Worm (Caenorhabditis elegans) whole organism, late embryonic: ENCODE data around the gene wrt-4.

ENCODE experiments used
- C08G9.2 ChIP-seq: sonication (generic microtip); optimal IDR thresholded peaks from 2 replicates; lab custom pipeline; 2016; ENCODE audit warnings: mild to moderate bottlenecking, missing genetic modification characterization, moderate library complexity, missing compliant biosample characterization
- K02D7.2 ChIP-seq: sonication (generic microtip); optimal IDR thresholded peaks from 2 replicates; lab custom pipeline; 2017; ENCODE audit warnings: mild to moderate bottlenecking, missing genetic modification characterization, missing compliant biosample characterization
- K09A11.1 ChIP-seq: sonication (generic microtip); optimal IDR thresholded peaks from 2 replicates; lab custom pipeline; 2017; ENCODE audit warnings: antibody characterized with exemption, mild to moderate bottlenecking, missing genetic modification characterization, missing compliant biosample characterization; ENCODE audit not compliant: insufficient read depth
- Y22D7AL.16 ChIP-seq: sonication (generic microtip); optimal IDR thresholded peaks from 2 replicates; lab custom pipeline; 2016; ENCODE audit warnings: missing genetic modification characterization, missing compliant biosample characterization
- ahr-1 ChIP-seq: sonication (generic microtip); optimal IDR thresholded peaks from 2 replicates; lab custom pipeline; 2016; ENCODE audit warnings: missing genetic modification characterization, missing compliant biosample characterization
- ama-1 ChIP-seq: fragments of 150-350 bp; optimal IDR thresholded peaks from 2 replicates; lab custom pipeline; 2014
- ceh-2 ChIP-seq: sonication (generic microtip); optimal IDR thresholded peaks from 2 replicates; lab custom pipeline; 2016; ENCODE audit warnings: missing genotype, missing genetic modification characterization, missing compliant biosample characterization
- ceh-22 ChIP-seq: sonication (generic microtip); optimal IDR thresholded peaks from 2 replicates; lab custom pipeline; 2017; ENCODE audit warnings: missing biosample characterization, missing genetic modification characterization
- ceh-24 ChIP-seq: sonication (generic microtip); optimal IDR thresholded peaks from 2 replicates; lab custom pipeline; 2016; ENCODE audit warnings: mild to moderate bottlenecking, missing genetic modification characterization, missing compliant biosample characterization
- ceh-30 ChIP-seq: fragments of 150-350 bp; optimal IDR thresholded peaks from 2 replicates; lab custom pipeline; 2014; ENCODE audit warnings: missing biosample characterization, missing genetic modification characterization
- ceh-31 ChIP-seq: sonication (generic microtip); optimal IDR thresholded peaks from 2 replicates; lab custom pipeline; 2016; ENCODE audit warnings: missing genetic modification characterization, missing compliant biosample characterization
- ceh-45 ChIP-seq: fragments of 200-800 bp; sonication (Bioruptor generic); IDR thresholded peaks from 2 replicates; pipeline ENCODE4 v1.3.6; 2022; ENCODE audit warnings: missing genetic modification reagents, missing genetic modification characterization, missing compliant biosample characterization
- ceh-48 ChIP-seq: sonication (generic microtip); optimal IDR thresholded peaks from 2 replicates; lab custom pipeline; 2016; ENCODE audit warnings: missing genetic modification characterization, inconsistent platforms, missing compliant biosample characterization
- ceh-9 ChIP-seq: sonication (generic microtip); optimal IDR thresholded peaks from 2 replicates; lab custom pipeline; 2016; ENCODE audit warnings: mild to moderate bottlenecking, missing genetic modification characterization, inconsistent platforms, missing compliant biosample characterization
- che-1 ChIP-seq: sonication (generic microtip); optimal IDR thresholded peaks from 2 replicates; lab custom pipeline; 2016; ENCODE audit warnings: mild to moderate bottlenecking, missing genetic modification characterization, missing compliant biosample characterization
- dve-1 ChIP-seq: sonication (generic microtip); optimal IDR thresholded peaks from 2 replicates; lab custom pipeline; 2017; ENCODE audit warnings: antibody characterized with exemption, mild to moderate bottlenecking, missing genetic modification characterization, missing compliant biosample characterization
- elt-2 ChIP-seq: sonication (generic microtip); optimal IDR thresholded peaks from 2 replicates; lab custom pipeline; 2016; ENCODE audit warnings: missing genetic modification reagents, missing genetic modification characterization, missing compliant biosample characterization
- gmeb-2 ChIP-seq: sonication (generic microtip); optimal IDR thresholded peaks from 2 replicates; lab custom pipeline; 2016; ENCODE audit warnings: missing genetic modification characterization, inconsistent platforms, missing compliant biosample characterization
- hlh-15 ChIP-seq: sonication (generic microtip); optimal IDR thresholded peaks from 2 replicates; lab custom pipeline; 2016; ENCODE audit warnings: missing genetic modification characterization, missing compliant biosample characterization
- hlh-30 ChIP-seq: sonication (generic microtip); optimal IDR thresholded peaks from 2 replicates; lab custom pipeline; 2017; ENCODE audit warnings: antibody characterized with exemption, missing genetic modification characterization, missing compliant biosample characterization; ENCODE audit not compliant: insufficient read depth
- lim-6 ChIP-seq: sonication (generic microtip); optimal IDR thresholded peaks from 2 replicates; lab custom pipeline; 2016; ENCODE audit warnings: missing genetic modification characterization, missing compliant biosample characterization
- lin-11 ChIP-seq: fragments of 200-800 bp; sonication (Bioruptor generic); optimal IDR thresholded peaks from 2 replicates; lab custom pipeline; 2018; ENCODE audit warnings: mild to moderate bottlenecking, missing genetic modification characterization, missing compliant biosample characterization
- madf-2 ChIP-seq: sonication (generic microtip); optimal IDR thresholded peaks from 2 replicates; lab custom pipeline; 2017; ENCODE audit warnings: missing genetic modification characterization, missing compliant biosample characterization
- nfya-1 ChIP-seq: sonication (generic microtip); optimal IDR thresholded peaks from 2 replicates; lab custom pipeline; 2017; ENCODE audit warnings: missing genetic modification characterization, mild to moderate bottlenecking, missing compliant biosample characterization, antibody characterized with exemption, moderate library complexity
- nhr-11 ChIP-seq: fragments of 150-350 bp; optimal IDR thresholded peaks from 2 replicates; lab custom pipeline; 2014; ENCODE audit warnings: missing biosample characterization, missing genetic modification characterization
- nhr-232 ChIP-seq: sonication (generic microtip); optimal IDR thresholded peaks from 2 replicates; lab custom pipeline; 2016; ENCODE audit warnings: missing genetic modification characterization, missing compliant biosample characterization
- npax-4 ChIP-seq: sonication (generic microtip); optimal IDR thresholded peaks from 2 replicates; lab custom pipeline; 2016; ENCODE audit warnings: missing genetic modification characterization, missing compliant biosample characterization
- odd-2 ChIP-seq: sonication (generic microtip); optimal IDR thresholded peaks from 2 replicates; lab custom pipeline; 2017; ENCODE audit warnings: antibody characterized with exemption, mild to moderate bottlenecking, missing genetic modification characterization, missing compliant biosample characterization
- pag-3 ChIP-seq: sonication (generic microtip); optimal IDR thresholded peaks from 2 replicates; lab custom pipeline; 2016; ENCODE audit warnings: missing compliant biosample characterization, missing genetic modification characterization, borderline replicate concordance
- pqm-1 ChIP-seq: sonication (generic microtip); optimal IDR thresholded peaks from 2 replicates; lab custom pipeline; 2016; ENCODE audit warnings: missing genetic modification characterization, missing compliant biosample characterization
- sdc-2 ChIP-seq: sonication (generic microtip); optimal IDR thresholded peaks from 2 replicates; lab custom pipeline; 2016; ENCODE audit warnings: missing genotype, missing genetic modification characterization, missing compliant biosample characterization
- sox-2 ChIP-seq: fragments of 200-800 bp; sonication (Bioruptor generic); IDR thresholded peaks from 2 replicates; pipeline ENCODE4 v1.3.6; 2022; ENCODE audit warnings: missing genetic modification reagents, missing genetic modification characterization, missing compliant biosample characterization
- tbx-2 ChIP-seq: sonication (generic microtip); optimal IDR thresholded peaks from 2 replicates; lab custom pipeline; 2016; ENCODE audit warnings: missing genetic modification characterization, missing compliant biosample characterization
- tbx-7 ChIP-seq: sonication (generic microtip); optimal IDR thresholded peaks from 2 replicates; lab custom pipeline; 2016; ENCODE audit warnings: missing genotype, missing genetic modification characterization, missing compliant biosample characterization
- unc-3 ChIP-seq, 2 experiments: fragments of 200-800 bp in 1 of 2; sonication (Bioruptor generic) in 1 of 2; sonication (generic microtip) in 1 of 2; conservative IDR thresholded peaks in 1 of 2; optimal IDR thresholded peaks in 1 of 2; 2 replicates each; pipeline versions ENCODE4 v1.3.6 to Lab custom; 2016 to 2022; ENCODE audit warnings: missing compliant biosample characterization in 2 of 2, missing genetic modification characterization in 2 of 2, missing genetic modification reagents in 1 of 2
- unc-42 ChIP-seq: sonication (generic microtip); optimal IDR thresholded peaks from 2 replicates; lab custom pipeline; 2016; ENCODE audit warnings: missing genotype, missing genetic modification characterization, missing compliant biosample characterization
- unc-55 ChIP-seq: sonication (generic microtip); optimal IDR thresholded peaks from 2 replicates; lab custom pipeline; 2017; ENCODE audit warnings: missing biosample characterization, missing genetic modification reagents, missing genetic modification characterization
- unc-86 ChIP-seq: sonication (generic microtip); optimal IDR thresholded peaks from 2 replicates; lab custom pipeline; 2016; ENCODE audit warnings: missing genetic modification characterization, missing compliant biosample characterization
- zip-5 ChIP-seq: sonication (generic microtip); optimal IDR thresholded peaks from 2 replicates; lab custom pipeline; 2016; ENCODE audit warnings: missing genetic modification characterization, missing compliant biosample characterization

wrt-4 gene

ce11 chrX:15740526-15740925 lies 16.5 kb downstream of the wrt-4 start, which contains the start of gene srg-64:
Gene srg-64, minus strand, starts transcription at chrX:15740626.
- TF ChIP-seq ahr-1 (tag; lab: Kevin White, UChicago) (no peak), nhr-11 (tag; lab: Kevin White, UChicago) (no peak), unc-42 (no peak), ceh-9 (tag; lab: Kevin White, UChicago) (no peak), ceh-2 (tag; lab: Kevin White, UChicago) (no peak), madf-2 (tag; lab: Kevin White, UChicago) (no peak), hlh-15 (tag; lab: Kevin White, UChicago) (no peak), elt-2 (no peak), unc-55 (GFP tag; lab: Kevin White, UChicago) (no peak), ceh-22 (no peak), zip-5 (tag; lab: Kevin White, UChicago) (no peak), nfya-1 (tag; lab: Kevin White, UChicago) (no peak), unc-86 (tag; lab: Kevin White, UChicago) (no peak), gmeb-2 (tag; lab: Kevin White, UChicago) (no peak), unc-3 (GFP tag; conservative IDR thresholded peaks at IDR 0.05; lab: Robert Waterston, UW) (no peak), unc-3 (tag; optimal IDR thresholded peaks at IDR 0.05; lab: Kevin White, UChicago) (no peak)
- TF ChIP-seq, all 69 proteins: peak for 0

- peak; percentile 16; the same call in 1 of the 2 replicates for TF ChIP-seq sox-2 (GFP tag; lab: Robert Waterston, UW)
- peak; percentile 98 for TF ChIP-seq sdc-2 (tag; lab: Kevin White, UChicago)
- TF ChIP-seq ceh-31 = peak; percentile 31
- TF ChIP-seq nfya-1 (tag; lab: Kevin White, UChicago) = peak; percentile 41
- no peak for TF ChIP-seq ceh-30 (tag; lab: Kevin White, UChicago)
- TF ChIP-seq C08G9.2 (tag; lab: Kevin White, UChicago) = no peak
- no peak for TF ChIP-seq odd-2
- no peak for TF ChIP-seq hlh-30 (tag; lab: Kevin White, UChicago)
- TF ChIP-seq lim-6 (tag; lab: Kevin White, UChicago) = no peak
- peak; percentile 63 for TF ChIP-seq ceh-48
- no peak for TF ChIP-seq pqm-1 (tag; lab: Kevin White, UChicago)
- TF ChIP-seq dve-1 = peak; percentile 21
- no peak for TF ChIP-seq tbx-2
Measured at ce11 chrX:15736419-15736818, 20.6 kb downstream of the wrt-4 start.

- no peak for TF ChIP-seq Y22D7AL.16 (tag; lab: Kevin White, UChicago)
- no peak for TF ChIP-seq pqm-1 (tag; lab: Kevin White, UChicago)
- TF ChIP-seq lin-11 (tag; lab: Kevin White, UChicago) = no peak
- no peak for TF ChIP-seq K09A11.1
- TF ChIP-seq ceh-30 (tag; lab: Kevin White, UChicago) = no peak
- no peak for TF ChIP-seq nhr-232 (tag; lab: Kevin White, UChicago)
- no peak for TF ChIP-seq tbx-2
- no peak for TF ChIP-seq gmeb-2 (tag; lab: Kevin White, UChicago)
- TF ChIP-seq tbx-7 (tag; lab: Kevin White, UChicago) = no peak
- no peak for TF ChIP-seq odd-2
- TF ChIP-seq ceh-45 (GFP tag; lab: Robert Waterston, UW) = no peak
- TF ChIP-seq madf-2 (tag; lab: Kevin White, UChicago) = no peak
- no peak for TF ChIP-seq K02D7.2
- no peak for TF ChIP-seq pag-3 (tag; lab: Kevin White, UChicago)
- TF ChIP-seq che-1 (tag; lab: Kevin White, UChicago) = no peak
- TF ChIP-seq ceh-24 (tag; lab: Kevin White, UChicago) = no peak
- no peak for TF ChIP-seq npax-4
- no peak for TF ChIP-seq ama-1 (lab: Kevin White, UChicago)
- no peak for TF ChIP-seq ceh-48
Measured at ce11 chrX:15731668-15732067, 25.4 kb downstream of the wrt-4 start, which contains the start of gene lin-15A. Gene lin-15A, plus strand, starts transcription at chrX:15731968.
